Fruit fly (Drosophila melanogaster) Kc167 (cell line): Measurements from ENCODE around the gene Grx5.

Experiments used
- Sin3A ChIP-seq: fragments of >200 bp; optimal IDR thresholded peaks from 2 replicates; lab custom pipeline; 2018; ENCODE audit warnings: missing external identifiers
- h ChIP-seq: fragments of >200 bp; optimal IDR thresholded peaks from 3 replicates; lab custom pipeline; 2018; ENCODE audit warnings: missing external identifiers
- psq ChIP-seq: fragments of >200 bp; optimal IDR thresholded peaks from 2 replicates; lab custom pipeline; 2017; ENCODE audit warnings: missing external identifiers

dm6 chrX:14839739-14840347, 1.8 kb upstream of the Grx5 start:
- TF ChIP-seq psq (lab: Kevin White, UChicago) (no peak), h (lab: Kevin White, UChicago) (no peak), Sin3A (lab: Kevin White, UChicago) (no peak)
